Fruit fly (Drosophila melanogaster) whole organism, prepupa: Measurements from ENCODE around the gene CG10445.

Experiments
- Blimp-1 ChIP-seq: fragments of 200-800 bp; sonication (Bioruptor generic); optimal IDR thresholded peaks from 3 replicates; lab custom pipeline; 2017; ENCODE audit warnings: missing biosample characterization, missing genetic modification characterization, mild to moderate bottlenecking, moderate library complexity, missing genetic modification reagents
- CG10669 ChIP-seq: fragments of 200-800 bp; sonication (Bioruptor generic); optimal IDR thresholded peaks from 3 replicates; lab custom pipeline; 2018; ENCODE audit warnings: missing biosample characterization, mild to moderate bottlenecking, missing genetic modification characterization, moderate library complexity
- CG11294 ChIP-seq: fragments of 200-800 bp; sonication (Bioruptor generic); IDR thresholded peaks from 2 replicates; pipeline ENCODE4 v1.3.6; 2022; ENCODE audit warnings: missing biosample characterization, missing genetic modification characterization
- CG11762 ChIP-seq: fragments of 200-800 bp; sonication (Bioruptor generic); optimal IDR thresholded peaks from 3 replicates; lab custom pipeline; 2016; ENCODE audit warnings: missing biosample characterization, missing genetic modification characterization; ENCODE audit not compliant: insufficient read depth
- CG11902 ChIP-seq: fragments of 200-800 bp; sonication (Bioruptor generic); optimal IDR thresholded peaks from 3 replicates; lab custom pipeline; 2016; ENCODE audit warnings: missing biosample characterization, missing genetic modification characterization
- CG1621 ChIP-seq: fragments of 200-800 bp; sonication (Bioruptor generic); optimal IDR thresholded peaks from 3 replicates; lab custom pipeline; 2018; ENCODE audit warnings: missing biosample characterization, mild to moderate bottlenecking, missing genetic modification characterization
- CG16779 ChIP-seq: fragments of 200-800 bp; sonication (Bioruptor generic); optimal IDR thresholded peaks from 3 replicates; lab custom pipeline; 2017; ENCODE audit warnings: missing biosample characterization, mild to moderate bottlenecking, missing genetic modification characterization
- CG3032 ChIP-seq: fragments of 200-800 bp; optimal IDR thresholded peaks from 2 replicates; lab custom pipeline; 2019; ENCODE audit warnings: missing biosample characterization, mild to moderate bottlenecking, missing genetic modification characterization, moderate library complexity
- CG32006 ChIP-seq: fragments of 200-800 bp; sonication (Bioruptor generic); optimal IDR thresholded peaks from 3 replicates; lab custom pipeline; 2017; ENCODE audit warnings: missing biosample characterization, mild to moderate bottlenecking, missing genetic modification characterization
- CG34406 ChIP-seq: fragments of 200-800 bp; sonication (Bioruptor generic); optimal IDR thresholded peaks from 3 replicates; lab custom pipeline; 2016; ENCODE audit warnings: missing biosample characterization, missing genetic modification characterization
- CG3919 ChIP-seq: fragments of 200-800 bp; sonication (Bioruptor generic); optimal IDR thresholded peaks from 3 replicates; lab custom pipeline; 2016; ENCODE audit warnings: missing biosample characterization, missing genetic modification characterization
- CG6792 ChIP-seq: fragments of 200-800 bp; sonication (Bioruptor generic); optimal IDR thresholded peaks from 3 replicates; lab custom pipeline; 2016; ENCODE audit warnings: missing biosample characterization, missing genetic modification characterization
- CG6808 ChIP-seq: fragments of 200-800 bp; sonication (Bioruptor generic); optimal IDR thresholded peaks from 3 replicates; lab custom pipeline; 2017; ENCODE audit warnings: missing biosample characterization, missing genetic modification characterization, mild to moderate bottlenecking, moderate library complexity, missing genetic modification reagents
- CG6854 ChIP-seq: fragments of 200-800 bp; sonication (Bioruptor generic); optimal IDR thresholded peaks from 2 replicates; lab custom pipeline; 2017; ENCODE audit warnings: missing biosample characterization, mild to moderate bottlenecking, missing genetic modification characterization
- CG8119 ChIP-seq: fragments of 200-800 bp; sonication (Bioruptor generic); IDR thresholded peaks from 3 replicates; pipeline ENCODE4 v1.3.6; 2022; ENCODE audit warnings: missing biosample characterization, missing genetic modification characterization
- CG8319 ChIP-seq: fragments of 200-800 bp; sonication (Bioruptor generic); optimal IDR thresholded peaks from 3 replicates; lab custom pipeline; 2016; ENCODE audit warnings: missing biosample characterization, missing genetic modification characterization
- CG9139 ChIP-seq: fragments of 200-800 bp; sonication (Bioruptor generic); optimal IDR thresholded peaks from 3 replicates; lab custom pipeline; 2017; ENCODE audit warnings: missing biosample characterization, mild to moderate bottlenecking, missing genetic modification characterization
- Eip75B ChIP-seq: fragments of 200-800 bp; sonication (Bioruptor generic); optimal IDR thresholded peaks from 3 replicates; lab custom pipeline; 2016; ENCODE audit warnings: missing biosample characterization, missing genetic modification characterization
- Eip78C ChIP-seq: fragments of 200-800 bp; sonication (Bioruptor generic); peaks from one replicate; lab custom pipeline; 2016; ENCODE audit warnings: missing biosample characterization, missing genetic modification characterization
- Ets21C ChIP-seq: fragments of 200-800 bp; sonication (Bioruptor generic); optimal IDR thresholded peaks from 3 replicates; lab custom pipeline; 2016; ENCODE audit warnings: missing biosample characterization, missing genetic modification characterization
- Ets96B ChIP-seq: fragments of 200-800 bp; optimal IDR thresholded peaks from 2 replicates; lab custom pipeline; 2019; ENCODE audit warnings: missing biosample characterization, mild to moderate bottlenecking, missing genetic modification characterization, moderate library complexity
- Gug ChIP-seq: fragments of 200-800 bp; sonication (Bioruptor generic); IDR thresholded peaks from 2 replicates; pipeline ENCODE4 v1.3.6; 2022; ENCODE audit warnings: missing biosample characterization, missing genetic modification characterization
- Hr39 ChIP-seq: fragments of 200-800 bp; sonication (Bioruptor generic); optimal IDR thresholded peaks from 2 replicates; lab custom pipeline; 2016; ENCODE audit warnings: missing biosample characterization, missing genetic modification characterization
- Hr4 ChIP-seq: fragments of 200-800 bp; sonication (Bioruptor generic); optimal IDR thresholded peaks from 3 replicates; lab custom pipeline; 2016; ENCODE audit warnings: missing biosample characterization, missing genetic modification characterization
- Smox ChIP-seq: fragments of 200-800 bp; sonication (Bioruptor generic); optimal IDR thresholded peaks from 3 replicates; lab custom pipeline; 2016; ENCODE audit warnings: missing biosample characterization, missing genetic modification characterization
- Sox102F ChIP-seq: fragments of 200-800 bp; sonication (Bioruptor generic); optimal IDR thresholded peaks from 2 replicates; lab custom pipeline; 2016; ENCODE audit warnings: missing biosample characterization, mild to moderate bottlenecking, missing genetic modification characterization
- Sox15 ChIP-seq: fragments of 200-800 bp; sonication (Bioruptor generic); optimal IDR thresholded peaks from 3 replicates; lab custom pipeline; 2016; ENCODE audit warnings: missing biosample characterization, missing genetic modification characterization
- achi ChIP-seq: fragments of 200-800 bp; sonication (Bioruptor generic); optimal IDR thresholded peaks from 3 replicates; lab custom pipeline; 2016; ENCODE audit warnings: missing biosample characterization, missing genetic modification characterization
- acj6 ChIP-seq: fragments of 200-800 bp; sonication (Bioruptor generic); optimal IDR thresholded peaks from 3 replicates; lab custom pipeline; 2016; ENCODE audit warnings: missing biosample characterization, missing genetic modification characterization
- dac ChIP-seq: fragments of 200-800 bp; sonication (Bioruptor generic); optimal IDR thresholded peaks from 2 replicates; lab custom pipeline; 2017; ENCODE audit warnings: missing biosample characterization, mild to moderate bottlenecking, missing genetic modification characterization
- dsx ChIP-seq: fragments of 200-800 bp; optimal IDR thresholded peaks from 3 replicates; lab custom pipeline; 2019; ENCODE audit warnings: missing biosample characterization, mild to moderate bottlenecking, missing genetic modification characterization, moderate library complexity; ENCODE audit not compliant: poor library complexity, severe bottlenecking
- eg ChIP-seq: fragments of 200-800 bp; sonication (Bioruptor generic); IDR thresholded peaks from 3 replicates; pipeline ENCODE4 v1.3.6; 2022; ENCODE audit warnings: missing biosample characterization, missing genetic modification characterization
- esn ChIP-seq: fragments of 200-800 bp; sonication (Bioruptor generic); optimal IDR thresholded peaks from 2 replicates; lab custom pipeline; 2016; ENCODE audit warnings: missing biosample characterization, mild to moderate bottlenecking, missing genetic modification characterization, moderate library complexity
- fd59A ChIP-seq: fragments of 200-800 bp; sonication (Bioruptor generic); optimal IDR thresholded peaks from 2 replicates; lab custom pipeline; 2017; ENCODE audit warnings: missing biosample characterization, mild to moderate bottlenecking, missing genetic modification characterization, missing genetic modification reagents
- fkh ChIP-seq: fragments of 200-800 bp; sonication (Bioruptor generic); optimal IDR thresholded peaks from 3 replicates; lab custom pipeline; 2017; ENCODE audit warnings: missing biosample characterization, mild to moderate bottlenecking, missing genetic modification characterization, moderate library complexity
- lz ChIP-seq: fragments of 200-800 bp; sonication (Bioruptor generic); optimal IDR thresholded peaks from 3 replicates; lab custom pipeline; 2016; ENCODE audit warnings: missing biosample characterization, missing genetic modification characterization
- net ChIP-seq: fragments of 200-800 bp; sonication (Bioruptor generic); optimal IDR thresholded peaks from 3 replicates; lab custom pipeline; 2016; ENCODE audit warnings: missing biosample characterization, missing genetic modification characterization
- salr ChIP-seq, 2 experiments: fragments of 200-800 bp; sonication (Bioruptor generic); optimal IDR thresholded peaks; 3 replicates each; lab custom pipeline; 2016 to 2018; ENCODE audit warnings: missing biosample characterization in 2 of 2, missing genetic modification characterization in 2 of 2, mild to moderate bottlenecking in 1 of 2
- spab ChIP-seq: fragments of 200-800 bp; sonication (Bioruptor generic); optimal IDR thresholded peaks from 2 replicates; lab custom pipeline; 2017; ENCODE audit warnings: missing biosample characterization, mild to moderate bottlenecking, missing genetic modification characterization, missing genetic modification reagents
- ss ChIP-seq, 2 experiments: fragments of 200-800 bp; sonication (Bioruptor generic); optimal IDR thresholded peaks; 2 replicates in 1 of 2; 3 replicates in 1 of 2; lab custom pipeline; 2017 to 2018; ENCODE audit warnings: mild to moderate bottlenecking in 2 of 2, missing biosample characterization in 2 of 2, missing genetic modification characterization in 2 of 2, moderate library complexity in 1 of 2
- svp ChIP-seq: fragments of 200-800 bp; sonication (Bioruptor generic); peaks from one replicate; lab custom pipeline; 2016; ENCODE audit warnings: missing biosample characterization, missing genetic modification characterization
- topi ChIP-seq: fragments of 200-800 bp; sonication (Bioruptor generic); optimal IDR thresholded peaks from 3 replicates; lab custom pipeline; 2016; ENCODE audit warnings: missing biosample characterization, missing genetic modification characterization
- vri ChIP-seq: fragments of 200-800 bp; sonication (Bioruptor generic); optimal IDR thresholded peaks from 3 replicates; lab custom pipeline; 2016; ENCODE audit warnings: missing biosample characterization, mild to moderate bottlenecking, missing genetic modification characterization

Gene CG10445

DNA sequence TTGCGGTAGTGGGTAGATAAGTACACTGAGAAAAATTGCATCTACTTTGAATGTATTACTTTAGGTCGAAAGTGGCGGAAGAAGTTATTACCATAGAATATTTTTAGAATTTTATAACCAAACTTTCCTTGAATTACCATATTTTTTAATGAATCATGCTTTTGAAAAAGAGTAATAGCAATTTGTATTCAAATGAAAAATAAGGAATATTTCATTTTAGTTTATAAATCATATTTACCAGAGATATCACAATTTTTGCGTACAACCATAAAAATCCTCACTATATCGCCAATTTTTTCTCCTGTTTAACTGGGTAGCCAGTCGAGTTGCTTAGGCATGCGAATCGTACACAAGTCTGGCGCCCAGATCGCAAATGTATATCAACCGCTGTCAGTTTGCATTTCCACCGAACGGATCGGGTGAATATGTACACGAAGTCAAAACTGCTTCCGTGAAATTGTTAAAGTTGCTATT is 49.6 kb upstream of the CG10445 start (continued):
- TF ChIP-seq Ets96B (tag; lab: Kevin White, UChicago) (peak; percentile 82), CG3919 (GFP tag; lab: Kevin White, UChicago) (peak; percentile 89), Gug (GFP tag; lab: Robert Waterston, UW) (peak; percentile 70), lz (peak; percentile 69), Sox15 (peak; percentile 13), CG34406 (GFP tag; lab: Kevin White, UChicago) (peak; percentile 58), acj6 (GFP tag; lab: Kevin White, UChicago) (peak; percentile 74), CG6808 (GFP tag; lab: Kevin White, UChicago) (peak; percentile 83), CG8319 (GFP tag; lab: Kevin White, UChicago) (peak; percentile 41), fkh (GFP tag; lab: Kevin White, UChicago) (no peak), CG32006 (GFP tag; lab: Kevin White, UChicago) (peak; percentile 90)

- TF ChIP-seq Sox102F (GFP tag; lab: Kevin White, UChicago) (no peak), dsx (GFP tag; lab: Kevin White, UChicago) (peak; percentile 98), fkh (GFP tag; lab: Kevin White, UChicago) (no peak), CG32006 (GFP tag; lab: Kevin White, UChicago) (no peak), svp (GFP tag; lab: Kevin White, UChicago) (peak; percentile 95), net (GFP tag; lab: Kevin White, UChicago) (no peak), CG1621 (tag; lab: Kevin White, UChicago) (no peak), CG6854 (peak; percentile 20), Blimp-1 (GFP tag; lab: Kevin White, UChicago) (no peak)
Measured at dm6 chr3R:7968958-7969701, 49.0 kb upstream of the CG10445 start.

dm6 chr3R:7967801-7968200 is 47.7 kb upstream of the CG10445 start:
- TF ChIP-seq CG34406 (GFP tag; lab: Kevin White, UChicago) (no peak), Ets21C (no peak), Hr39 (GFP tag; lab: Kevin White, UChicago) (no peak), vri (GFP tag; lab: Kevin White, UChicago) (no peak), Eip78C (GFP tag; lab: Kevin White, UChicago) (no peak), CG3919 (GFP tag; lab: Kevin White, UChicago) (peak; percentile 20), spab (GFP tag; lab: Kevin White, UChicago) (no peak), CG11762 (no peak), achi (GFP tag; lab: Kevin White, UChicago) (no peak), CG11902 (GFP tag; lab: Kevin White, UChicago) (no peak), Gug (GFP tag; lab: Robert Waterston, UW) (no peak), CG16779 (tag; lab: Kevin White, UChicago) (peak; percentile 46), CG11294 (GFP tag; lab: Robert Waterston, UW) (no peak), ss (GFP tag; optimal IDR thresholded peaks at IDR 0.05; lab: Kevin White, UChicago) (peak; percentile 51 to 81), CG32006 (GFP tag; lab: Kevin White, UChicago) (no peak), Smox (GFP tag; lab: Kevin White, UChicago) (no peak), dac (GFP tag; lab: Kevin White, UChicago) (no peak), net (GFP tag; lab: Kevin White, UChicago) (no peak), topi (GFP tag; lab: Kevin White, UChicago) (no peak), lz (no peak), Blimp-1 (GFP tag; lab: Kevin White, UChicago) (no peak), Sox15 (no peak), acj6 (GFP tag; lab: Kevin White, UChicago) (no peak), fd59A (GFP tag; lab: Kevin White, UChicago) (no peak), fkh (GFP tag; lab: Kevin White, UChicago) (no peak), Hr4 (no peak), Eip75B (no peak), CG8319 (GFP tag; lab: Kevin White, UChicago) (no peak), Ets96B (tag; lab: Kevin White, UChicago) (no peak), salr (GFP tag; optimal IDR thresholded peaks at IDR 0.05; lab: Kevin White, UChicago) (no peak), eg (peak; percentile 75; the same call in 2 of the 3 replicates), CG10669 (GFP tag; lab: Kevin White, UChicago) (no peak), esn (GFP tag; lab: Kevin White, UChicago) (no peak), CG9139 (GFP tag; lab: Kevin White, UChicago) (peak; percentile 56), CG6792 (no peak), CG3032 (no peak), CG8119 (GFP tag; lab: Robert Waterston, UW) (peak; percentile 71; the same call in 2 of the 3 replicates), svp (GFP tag; lab: Kevin White, UChicago) (peak; percentile 67), Sox102F (GFP tag; lab: Kevin White, UChicago) (peak; percentile 24)
